Worm (Caenorhabditis elegans): ENCODE measurements around the gene taf-8.

Gene taf-8

ce11 chrII:9713083-9713482 lies 44.0 kb downstream of the taf-8 start:
- TF ChIP-seq pqm-1 (tag; optimal IDR thresholded peaks at IDR 0.05), result peak; percentile 5
- TF ChIP-seq jun-1 (tag; optimal IDR thresholded peaks at IDR 0.05), result no peak

- TF ChIP-seq fkh-10 (GFP tag; optimal IDR thresholded peaks at IDR 0.05) (no peak), nhr-67 (tag; optimal IDR thresholded peaks at IDR 0.05) (no peak), eor-1 (tag; optimal IDR thresholded peaks at IDR 0.05) (no peak), fkh-2 (tag; optimal IDR thresholded peaks at IDR 0.05) (no peak), aly-2 (tag; optimal IDR thresholded peaks at IDR 0.05) (no peak), sea-2 (GFP tag; optimal IDR thresholded peaks at IDR 0.05) (no peak), R02D3.7 (tag; optimal IDR thresholded peaks at IDR 0.05) (peak; percentile 65), ceh-16 (tag; optimal IDR thresholded peaks at IDR 0.05) (no peak), daf-12 (tag; optimal IDR thresholded peaks at IDR 0.05) (no peak), snpc-4 (tag; optimal IDR thresholded peaks at IDR 0.05) (peak; percentile 26), mdl-1 (tag; optimal IDR thresholded peaks at IDR 0.05) (no peak), lin-15B (tag; optimal IDR thresholded peaks at IDR 0.05) (peak; percentile 72), nhr-12 (tag; optimal IDR thresholded peaks at IDR 0.05) (no peak), ama-1 (optimal IDR thresholded peaks at IDR 0.05) (peak; percentile 13), lsy-12 (tag; optimal IDR thresholded peaks at IDR 0.05) (no peak), nhr-76 (tag; optimal IDR thresholded peaks at IDR 0.05) (no peak), mml-1 (tag; optimal IDR thresholded peaks at IDR 0.05) (no peak), unc-62 (GFP tag; optimal IDR thresholded peaks at IDR 0.05) (no peak), tbx-2 (tag; optimal IDR thresholded peaks at IDR 0.05) (no peak), hmg-11 (tag; optimal IDR thresholded peaks at IDR 0.05) (peak; percentile 43), nhr-23 (tag; optimal IDR thresholded peaks at IDR 0.05) (peak; percentile 87), ceh-9 (tag; optimal IDR thresholded peaks at IDR 0.05) (no peak), ZK546.5 (tag; optimal IDR thresholded peaks at IDR 0.05) (no peak), nhr-77 (tag; optimal IDR thresholded peaks at IDR 0.05) (no peak), pqm-1 (tag; optimal IDR thresholded peaks at IDR 0.05) (peak; percentile 57), elt-1 (tag; optimal IDR thresholded peaks at IDR 0.05) (peak; percentile 29), nhr-25 (tag; optimal IDR thresholded peaks at IDR 0.05) (peak; percentile 72), nfya-1 (tag; optimal IDR thresholded peaks at IDR 0.05; ENCODE audit: insufficient read depth) (peak; percentile 86), elt-3 (tag; optimal IDR thresholded peaks at IDR 0.05) (no peak), nhr-43 (tag; optimal IDR thresholded peaks at IDR 0.05; ENCODE audit: poor library complexity, severe bottlenecking) (no peak), egl-27 (tag; optimal IDR thresholded peaks at IDR 0.05) (no peak), egl-5 (tag; optimal IDR thresholded peaks at IDR 0.05) (peak; percentile 83), elt-2 (tag; optimal IDR thresholded peaks at IDR 0.05) (peak; percentile 52), skn-1 (tag; optimal IDR thresholded peaks at IDR 0.05) (peak; percentile 40), nhr-28 (tag; optimal IDR thresholded peaks at IDR 0.05) (no peak), pha-4 (tag; optimal IDR thresholded peaks at IDR 0.05) (peak; percentile 91), ceh-82 (tag; optimal IDR thresholded peaks at IDR 0.05) (peak; percentile 3), jun-1 (tag; optimal IDR thresholded peaks at IDR 0.05) (peak; percentile 46), ceh-28 (tag; optimal IDR thresholded peaks at IDR 0.05) (peak; percentile 42), lin-39 (tag; optimal IDR thresholded peaks at IDR 0.05) (peak; percentile 52), fos-1 (tag; optimal IDR thresholded peaks at IDR 0.05) (no peak), ztf-4 (tag; optimal IDR thresholded peaks at IDR 0.05) (no peak), nhr-237 (tag; optimal IDR thresholded peaks at IDR 0.05) (no peak), nhr-11 (tag; optimal IDR thresholded peaks at IDR 0.05) (peak; percentile 76), unc-39 (tag; optimal IDR thresholded peaks at IDR 0.05) (no peak), ztf-11 (tag; optimal IDR thresholded peaks at IDR 0.05) (no peak), zag-1 (tag; optimal IDR thresholded peaks at IDR 0.05) (no peak)
Measured at ce11 chrII:9716417-9717039, 47.4 kb downstream of the taf-8 start, which contains the start of gene wee-1.3. Gene wee-1.3, minus strand, starts transcription at chrII:9716467.

All from whole organism, L3 larva.